Worm (Caenorhabditis elegans) whole organism, early embryonic: ENCODE data around the gene C34H4.2.

Experiments used
- aly-1 ChIP-seq: sonication (generic microtip); optimal IDR thresholded peaks from 2 replicates; lab custom pipeline; 2016; ENCODE audit warnings: missing genetic modification characterization, missing compliant biosample characterization
- ama-1 ChIP-seq: fragments of 150-350 bp; optimal IDR thresholded peaks from 2 replicates; lab custom pipeline; 2014
- ceh-36 ChIP-seq: sonication (generic microtip); optimal IDR thresholded peaks from 2 replicates; lab custom pipeline; 2016; ENCODE audit warnings: missing genetic modification characterization, inconsistent platforms, missing compliant biosample characterization
- flt-1 ChIP-seq: fragments of 200-800 bp; sonication (Bioruptor generic); IDR thresholded peaks from 2 replicates; pipeline ENCODE4 v1.3.6; 2022; ENCODE audit warnings: missing genetic modification characterization, missing compliant biosample characterization
- hmbx-1 ChIP-seq: sonication (generic microtip); optimal IDR thresholded peaks from 2 replicates; lab custom pipeline; 2016; ENCODE audit warnings: mild to moderate bottlenecking, missing genetic modification characterization, missing compliant biosample characterization
- hnd-1 ChIP-seq: sonication (generic microtip); optimal IDR thresholded peaks from 2 replicates; lab custom pipeline; 2016; ENCODE audit warnings: missing genetic modification characterization, missing compliant biosample characterization
- sea-1 ChIP-seq: fragments of 200-800 bp; sonication (Bioruptor generic); conservative IDR thresholded peaks from 2 replicates; pipeline ENCODE4 v1.3.6; 2022; ENCODE audit warnings: missing genetic modification characterization, missing compliant biosample characterization
- tbx-37 ChIP-seq: fragments of 200-800 bp; sonication (Bioruptor generic); conservative IDR thresholded peaks from 2 replicates; pipeline ENCODE4 v1.3.6; 2022; ENCODE audit warnings: missing genetic modification reagents, missing genetic modification characterization, missing compliant biosample characterization
- tra-4 ChIP-seq: sonication (generic microtip); optimal IDR thresholded peaks from 2 replicates; lab custom pipeline; 2017; ENCODE audit warnings: missing genetic modification characterization, missing compliant biosample characterization

- TF ChIP-seq ceh-36 (tag; lab: Kevin White, UChicago) (no peak), tbx-37 (GFP tag; lab: Robert Waterston, UW) (no peak), aly-1 (tag; lab: Kevin White, UChicago) (no peak), tra-4 (no peak), flt-1 (GFP tag; lab: Robert Waterston, UW) (no peak), hmbx-1 (tag; lab: Kevin White, UChicago) (no peak), ama-1 (no peak), sea-1 (GFP tag; lab: Robert Waterston, UW) (no peak), hnd-1 (tag; lab: Kevin White, UChicago) (no peak)
These were observed 32.3 kb upstream of the C34H4.2 start, which contains the start of gene K03H6.4 for ce11 chrIV:1521224-1521623.
